Worm (Caenorhabditis elegans) whole organism, mixed stage, embryonic: ENCODE measurements around the gene Y49A3A.3.

Experiments
- bed-3 ChIP-seq: fragments of 200-800 bp; sonication (Bioruptor generic); optimal IDR thresholded peaks from 3 replicates; lab custom pipeline; 2018; ENCODE audit warnings: mild to moderate bottlenecking, missing genetic modification characterization, moderate library complexity, missing compliant biosample characterization
- blmp-1 ChIP-seq: fragments of 150-350 bp; optimal IDR thresholded peaks from 2 replicates; lab custom pipeline; 2014; ENCODE audit warnings: missing biosample characterization, missing genetic modification characterization
- ceh-39 ChIP-seq: fragments of 150-350 bp; optimal IDR thresholded peaks from 2 replicates; lab custom pipeline; 2014; ENCODE audit warnings: missing biosample characterization, missing genetic modification characterization
- ceh-83 ChIP-seq: fragments of 200-800 bp; sonication (Bioruptor generic); optimal IDR thresholded peaks from 2 replicates; lab custom pipeline; 2018; ENCODE audit warnings: mild to moderate bottlenecking, missing genetic modification characterization, missing compliant biosample characterization
- ces-1 ChIP-seq: fragments of 150-350 bp; optimal IDR thresholded peaks from 2 replicates; lab custom pipeline; 2014; ENCODE audit warnings: missing biosample characterization, missing genetic modification reagents, missing genetic modification characterization
- cnd-1 ChIP-seq: fragments of 200-800 bp; sonication (Bioruptor generic); optimal IDR thresholded peaks from 2 replicates; lab custom pipeline; 2018; ENCODE audit warnings: mild to moderate bottlenecking, missing genetic modification characterization, missing compliant biosample characterization
- drap-1 ChIP-seq: fragments of 200-800 bp; sonication (Bioruptor generic); optimal IDR thresholded peaks from 3 replicates; lab custom pipeline; 2018; ENCODE audit warnings: mild to moderate bottlenecking, missing genetic modification characterization, missing compliant biosample characterization
- elt-1 ChIP-seq: sonication (generic microtip); optimal IDR thresholded peaks from 2 replicates; lab custom pipeline; 2017; ENCODE audit warnings: missing genetic modification characterization, mild to moderate bottlenecking, missing compliant biosample characterization, antibody characterized with exemption, moderate library complexity, borderline replicate concordance; ENCODE audit not compliant: insufficient read depth
- elt-3 ChIP-seq: fragments of 150-350 bp; optimal IDR thresholded peaks from 2 replicates; lab custom pipeline; 2014; ENCODE audit warnings: missing biosample characterization, missing genetic modification characterization
- flh-1 ChIP-seq: fragments of 200-800 bp; sonication (Bioruptor generic); optimal IDR thresholded peaks from 2 replicates; lab custom pipeline; 2018; ENCODE audit warnings: mild to moderate bottlenecking, missing genetic modification characterization, moderate library complexity, missing compliant biosample characterization
- ham-2 ChIP-seq: fragments of 200-800 bp; sonication (Bioruptor generic); optimal IDR thresholded peaks from 2 replicates; lab custom pipeline; 2018; ENCODE audit warnings: mild to moderate bottlenecking, missing genetic modification characterization, missing compliant biosample characterization
- hlh-1 ChIP-seq: fragments of 150-350 bp; optimal IDR thresholded peaks from 2 replicates; lab custom pipeline; 2014; ENCODE audit warnings: missing biosample characterization, missing genetic modification reagents, missing genetic modification characterization
- lin-13 ChIP-seq: fragments of 150-350 bp; optimal IDR thresholded peaks from 2 replicates; lab custom pipeline; 2014; ENCODE audit warnings: missing biosample characterization, missing genetic modification characterization
- lin-32 ChIP-seq: fragments of 200-800 bp; sonication (Bioruptor generic); optimal IDR thresholded peaks from 2 replicates; lab custom pipeline; 2018; ENCODE audit warnings: mild to moderate bottlenecking, missing genetic modification characterization, missing compliant biosample characterization
- lsy-2 ChIP-seq: fragments of 150-350 bp; optimal IDR thresholded peaks from 2 replicates; lab custom pipeline; 2014; ENCODE audit warnings: missing biosample characterization, missing genetic modification characterization
- mab-5 ChIP-seq: fragments of 150-350 bp; optimal IDR thresholded peaks from 2 replicates; lab custom pipeline; 2014; ENCODE audit warnings: missing biosample characterization, missing genetic modification characterization
- mep-1 ChIP-seq: fragments of 150-350 bp; optimal IDR thresholded peaks from 2 replicates; lab custom pipeline; 2017; ENCODE audit warnings: missing biosample characterization, missing genetic modification reagents, missing genetic modification characterization, inconsistent platforms
- mls-2 ChIP-seq: sonication (generic microtip); optimal IDR thresholded peaks from 2 replicates; lab custom pipeline; 2016; ENCODE audit warnings: mild to moderate bottlenecking, missing genetic modification characterization, moderate library complexity, missing compliant biosample characterization
- nhr-12 ChIP-seq: fragments of 150-350 bp; optimal IDR thresholded peaks from 2 replicates; lab custom pipeline; 2014; ENCODE audit warnings: missing biosample characterization, missing genetic modification characterization
- nhr-2 ChIP-seq: fragments of 150-350 bp; optimal IDR thresholded peaks from 2 replicates; lab custom pipeline; 2014; ENCODE audit warnings: missing biosample characterization, missing genetic modification characterization
- nhr-237 ChIP-seq: fragments of 150-350 bp; optimal IDR thresholded peaks from 2 replicates; lab custom pipeline; 2014; ENCODE audit warnings: missing biosample characterization, missing genetic modification characterization
- nhr-76 ChIP-seq: sonication (generic microtip); optimal IDR thresholded peaks from 2 replicates; lab custom pipeline; 2017; ENCODE audit warnings: missing biosample characterization, missing genetic modification characterization
- pha-4 ChIP-seq: fragments of 150-350 bp; optimal IDR thresholded peaks from 2 replicates; lab custom pipeline; 2018; ENCODE audit warnings: missing biosample characterization, missing genetic modification reagents, missing genetic modification characterization
- sem-2 ChIP-seq: fragments of 200-800 bp; sonication (Bioruptor generic); optimal IDR thresholded peaks from 2 replicates; lab custom pipeline; 2018; ENCODE audit warnings: mild to moderate bottlenecking, missing genetic modification characterization, missing compliant biosample characterization
- snpc-4 ChIP-seq: fragments of 150-350 bp; optimal IDR thresholded peaks from 2 replicates; lab custom pipeline; 2014; ENCODE audit warnings: missing biosample characterization, missing genetic modification characterization
- sptf-1 ChIP-seq: sonication (generic microtip); optimal IDR thresholded peaks from 2 replicates; lab custom pipeline; 2017; ENCODE audit warnings: mild to moderate bottlenecking, missing genetic modification characterization, moderate library complexity, missing compliant biosample characterization
- tbx-8 ChIP-seq: fragments of 200-800 bp; sonication (Bioruptor generic); optimal IDR thresholded peaks from 2 replicates; lab custom pipeline; 2018; ENCODE audit warnings: mild to moderate bottlenecking, missing genetic modification characterization, moderate library complexity, missing compliant biosample characterization
- unc-120 ChIP-seq: sonication (generic microtip); optimal IDR thresholded peaks from 2 replicates; lab custom pipeline; 2017; ENCODE audit warnings: missing genetic modification characterization, missing compliant biosample characterization; ENCODE audit not compliant: poor library complexity, severe bottlenecking
- unc-62 ChIP-seq: fragments of 150-350 bp; optimal IDR thresholded peaks from 2 replicates; lab custom pipeline; 2014; ENCODE audit warnings: missing biosample characterization, missing genetic modification reagents, missing genetic modification characterization
- ztf-11 ChIP-seq: fragments of 150-350 bp; optimal IDR thresholded peaks from 2 replicates; lab custom pipeline; 2014; ENCODE audit warnings: missing biosample characterization, missing genetic modification characterization

Y49A3A.3 gene

DNA sequence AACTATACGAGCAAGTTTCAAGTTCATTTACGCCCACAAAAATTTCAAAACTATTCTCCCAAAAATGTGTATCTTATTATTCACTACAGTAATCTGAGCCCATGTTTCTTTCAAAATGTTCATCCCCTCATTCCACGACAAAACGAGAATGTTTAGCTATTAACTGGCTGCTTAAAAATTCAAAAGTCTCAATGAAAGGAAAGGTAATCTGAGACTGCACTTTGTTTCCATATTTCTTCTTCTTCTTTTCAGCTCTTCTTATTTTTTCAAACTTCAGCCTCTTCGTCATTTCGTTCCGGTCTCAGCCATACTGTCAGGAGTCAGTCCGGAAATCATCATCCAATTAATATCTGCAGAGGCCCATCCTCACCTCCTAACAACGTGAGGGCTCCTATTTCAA, 18.6 kb downstream of the Y49A3A.3 start, which contains the start of gene unc-39:
Gene unc-39, plus strand, starts transcription at position 301 of the 400 bp plus-strand sequence.
- TF ChIP-seq sptf-1 (no peak), sem-2 (GFP tag; lab: Kevin White, UChicago) (no peak), ztf-11 (tag; lab: Kevin White, UChicago) (no peak), ceh-83 (GFP tag; lab: Kevin White, UChicago) (no peak), drap-1 (GFP tag; lab: Kevin White, UChicago) (no peak), tbx-8 (GFP tag; lab: Kevin White, UChicago) (no peak), blmp-1 (tag; lab: Kevin White, UChicago) (no peak), nhr-237 (tag; lab: Kevin White, UChicago) (no peak), bed-3 (GFP tag; lab: Kevin White, UChicago) (no peak), cnd-1 (no peak), lin-32 (GFP tag; lab: Kevin White, UChicago) (no peak), pha-4 (tag; lab: Kevin White, UChicago) (no peak), mab-5 (tag; lab: Kevin White, UChicago) (no peak), mep-1 (tag; lab: Kevin White, UChicago) (no peak), flh-1 (GFP tag; lab: Kevin White, UChicago) (no peak)

DNA sequence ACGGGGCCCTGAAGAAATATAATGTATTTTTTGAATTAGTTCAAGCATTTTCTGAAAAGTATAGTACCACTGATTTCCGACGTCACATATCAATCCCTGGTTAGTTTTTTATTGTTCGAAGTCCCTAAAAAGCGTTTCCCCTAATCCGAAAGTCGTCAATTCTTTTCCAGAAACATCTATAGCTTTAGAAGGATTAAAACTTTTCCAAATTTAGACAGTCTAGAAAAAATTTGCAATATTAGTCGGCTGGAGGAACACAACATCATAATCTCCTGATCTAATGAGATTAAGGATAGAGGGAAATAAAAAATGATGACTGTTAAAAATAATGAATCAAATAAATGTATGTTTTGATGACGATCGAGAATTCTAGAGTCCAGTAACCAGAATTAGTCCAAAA, 23.8 kb downstream of the Y49A3A.3 start:
- TF ChIP-seq nhr-237 (tag; lab: Kevin White, UChicago) (no peak), lin-32 (GFP tag; lab: Kevin White, UChicago) (no peak), cnd-1 (no peak)

DNA sequence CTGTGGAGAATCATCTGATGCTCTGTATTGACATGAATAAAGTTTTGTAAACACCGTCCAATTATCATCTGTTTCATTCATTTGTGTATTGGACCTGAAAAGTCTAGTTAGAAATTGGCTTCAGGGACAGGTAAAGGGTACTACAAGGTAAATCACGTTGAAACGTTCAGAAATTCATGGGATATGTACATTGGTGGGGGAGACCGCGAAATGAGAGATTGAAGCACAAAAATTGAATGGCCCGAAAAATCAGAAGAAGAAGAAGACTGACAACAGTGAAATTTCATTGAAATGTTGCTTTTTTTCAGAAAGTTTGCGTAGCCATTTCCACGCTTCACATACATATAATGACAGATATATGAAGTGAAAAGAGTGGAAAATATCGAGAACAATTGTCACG, 24.8 kb downstream of the Y49A3A.3 start, which contains the start of gene npr-43:
Gene npr-43, minus strand, starts transcription at position 101 of the 400 bp plus-strand sequence.
- TF ChIP-seq bed-3 (GFP tag; lab: Kevin White, UChicago) = no peak
- no peak for TF ChIP-seq ham-2 (GFP tag; lab: Kevin White, UChicago)
- TF ChIP-seq lsy-2 (tag; lab: Kevin White, UChicago) = no peak
- no peak for TF ChIP-seq elt-1 (tag; lab: Kevin White, UChicago)
- no peak for TF ChIP-seq flh-1 (GFP tag; lab: Kevin White, UChicago)
- no peak for TF ChIP-seq unc-120 (tag; lab: Kevin White, UChicago)
- no peak for TF ChIP-seq mls-2 (tag; lab: Kevin White, UChicago)
- TF ChIP-seq nhr-76 (tag; lab: Kevin White, UChicago) = no peak
- TF ChIP-seq ztf-11 (tag; lab: Kevin White, UChicago) = no peak
- no peak for TF ChIP-seq mep-1 (tag; lab: Kevin White, UChicago)

DNA sequence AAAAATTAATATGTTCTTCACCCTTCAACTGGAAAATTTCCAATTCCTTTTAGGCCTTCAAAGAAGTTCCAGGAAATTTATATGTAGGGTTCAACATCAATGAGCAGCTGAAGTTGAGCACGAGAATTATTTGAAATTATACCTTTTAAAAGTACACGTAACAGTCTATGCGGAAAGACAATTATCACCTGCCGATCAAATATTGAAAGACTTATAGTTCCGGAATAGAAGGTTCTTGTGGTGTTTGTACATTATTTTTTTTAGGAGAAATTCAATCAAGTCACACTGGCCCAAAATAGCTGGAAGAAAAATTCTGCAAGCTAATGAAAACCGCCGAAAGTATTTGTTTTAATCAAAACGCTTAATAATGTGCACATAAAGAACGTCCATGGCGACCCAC, 26.0 kb downstream of the Y49A3A.3 start:
- TF ChIP-seq blmp-1 (tag; lab: Kevin White, UChicago) = no peak
- no peak for TF ChIP-seq tbx-8 (GFP tag; lab: Kevin White, UChicago)
- TF ChIP-seq mab-5 (tag; lab: Kevin White, UChicago) = no peak
- no peak for TF ChIP-seq snpc-4 (tag; lab: Kevin White, UChicago)
- TF ChIP-seq mls-2 (tag; lab: Kevin White, UChicago) = no peak
- no peak for TF ChIP-seq elt-1 (tag; lab: Kevin White, UChicago)
- no peak for TF ChIP-seq unc-62 (GFP tag; lab: Kevin White, UChicago)
- TF ChIP-seq pha-4 (tag; lab: Kevin White, UChicago) = no peak
- no peak for TF ChIP-seq cnd-1
- no peak for TF ChIP-seq nhr-76 (tag; lab: Kevin White, UChicago)
- TF ChIP-seq nhr-12 (tag; lab: Kevin White, UChicago) = no peak
- no peak for TF ChIP-seq ces-1 (GFP tag; lab: Kevin White, UChicago)
- TF ChIP-seq unc-120 (tag; lab: Kevin White, UChicago) = no peak
- no peak for TF ChIP-seq sptf-1
- no peak for TF ChIP-seq ceh-39 (tag; lab: Kevin White, UChicago)
- no peak for TF ChIP-seq lin-32 (GFP tag; lab: Kevin White, UChicago)

DNA sequence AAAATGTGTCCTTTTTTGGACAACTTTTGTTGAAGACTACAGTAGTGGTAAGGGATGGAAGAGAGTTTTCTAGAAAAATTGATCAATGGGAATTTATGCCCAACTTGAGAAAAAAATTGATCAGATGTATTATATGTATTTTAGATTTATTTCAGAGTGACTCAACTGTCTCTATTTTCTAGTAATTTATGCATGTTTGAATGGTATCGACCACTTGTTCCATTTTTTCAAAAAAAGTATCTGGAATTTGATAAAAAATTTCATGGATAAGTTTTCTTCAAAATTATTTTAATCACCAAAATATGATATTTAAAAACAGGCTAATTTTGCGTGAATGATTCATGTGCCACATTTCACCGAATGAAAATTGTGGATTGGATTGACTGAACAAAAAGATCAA, 37.6 kb downstream of the Y49A3A.3 start, which contains the start of gene C15H11.10:
Gene C15H11.10, plus strand, starts transcription at position 301 of the 400 bp plus-strand sequence.
- TF ChIP-seq pha-4 (tag; lab: Kevin White, UChicago) = no peak
- no peak for TF ChIP-seq ceh-39 (tag; lab: Kevin White, UChicago)
- TF ChIP-seq nhr-2 = no peak
- no peak for TF ChIP-seq lin-13
- no peak for TF ChIP-seq flh-1 (GFP tag; lab: Kevin White, UChicago)
- no peak for TF ChIP-seq tbx-8 (GFP tag; lab: Kevin White, UChicago)
- no peak for TF ChIP-seq elt-3 (tag; lab: Kevin White, UChicago)
- TF ChIP-seq ceh-83 (GFP tag; lab: Kevin White, UChicago) = no peak
- TF ChIP-seq unc-62 (GFP tag; lab: Kevin White, UChicago) = no peak
- no peak for TF ChIP-seq ham-2 (GFP tag; lab: Kevin White, UChicago)
- no peak for TF ChIP-seq hlh-1 (tag; lab: Kevin White, UChicago)
- no peak for TF ChIP-seq nhr-237 (tag; lab: Kevin White, UChicago)
- no peak for TF ChIP-seq lin-32 (GFP tag; lab: Kevin White, UChicago)
- TF ChIP-seq, all 35 proteins: peak for 0
